Worm (Caenorhabditis elegans) whole organism, L1 larva: Measurements from ENCODE around the gene lir-3.

ENCODE experiments used
- F16B12.6 ChIP-seq: fragments of 150-350 bp; optimal IDR thresholded peaks from 2 replicates; lab custom pipeline; 2014; ENCODE audit warnings: missing biosample characterization, missing genetic modification characterization
- aha-1 ChIP-seq: fragments of 150-350 bp; optimal IDR thresholded peaks from 2 replicates; lab custom pipeline; 2014; ENCODE audit warnings: missing biosample characterization, missing genetic modification characterization
- aly-2 ChIP-seq: fragments of 150-350 bp; optimal IDR thresholded peaks from 2 replicates; lab custom pipeline; 2014; ENCODE audit warnings: missing biosample characterization, missing genetic modification characterization
- ces-1 ChIP-seq: fragments of 150-350 bp; optimal IDR thresholded peaks from 2 replicates; lab custom pipeline; 2014; ENCODE audit warnings: missing biosample characterization, missing genetic modification reagents, missing genetic modification characterization
- efl-1 ChIP-seq, 4 experiments: fragments of 150-350 bp; optimal IDR thresholded peaks in 3 of 4; peaks in 1 of 4; 1 replicate in 1 of 4; 2 replicates in 3 of 4; lab custom pipeline; 2014; ENCODE audit warnings: missing biosample characterization in 2 of 4, missing genetic modification characterization in 2 of 4, missing genetic modification reagents in 2 of 4
- egl-27 ChIP-seq, 2 experiments: fragments of 150-350 bp in 1 of 2; sonication (generic microtip); optimal IDR thresholded peaks; 3 replicates each; lab custom pipeline; 2017 to 2018; ENCODE audit warnings: missing biosample characterization in 2 of 2, missing genetic modification characterization in 2 of 2, missing genetic modification reagents in 2 of 2
- fkh-8 ChIP-seq: sonication (generic microtip); optimal IDR thresholded peaks from 2 replicates; lab custom pipeline; 2016; ENCODE audit warnings: mild to moderate bottlenecking, missing genetic modification characterization, missing compliant biosample characterization
- isw-1 ChIP-seq: fragments of 200-800 bp; sonication (Bioruptor generic); IDR thresholded peaks from 2 replicates; pipeline ENCODE4 v1.3.6; 2022; ENCODE audit warnings: missing genetic modification characterization, missing compliant biosample characterization
- lin-13 ChIP-seq: fragments of 150-350 bp; optimal IDR thresholded peaks from 2 replicates; lab custom pipeline; 2014; ENCODE audit warnings: missing biosample characterization, missing genetic modification reagents, missing genetic modification characterization
- mef-2 ChIP-seq: fragments of 150-350 bp; optimal IDR thresholded peaks from 2 replicates; lab custom pipeline; 2014; ENCODE audit warnings: missing biosample characterization, missing genetic modification characterization
- nhr-237 ChIP-seq: fragments of 150-350 bp; optimal IDR thresholded peaks from 2 replicates; lab custom pipeline; 2014; ENCODE audit warnings: missing biosample characterization, missing genetic modification characterization
- pag-3 ChIP-seq: sonication (generic microtip); optimal IDR thresholded peaks from 2 replicates; lab custom pipeline; 2017; ENCODE audit warnings: missing genetic modification characterization, mild to moderate bottlenecking, missing compliant biosample characterization, antibody characterized with exemption, borderline replicate concordance; ENCODE audit not compliant: insufficient read depth
- pax-3 ChIP-seq: fragments of 200-800 bp; sonication (Bioruptor generic); optimal IDR thresholded peaks from 2 replicates; lab custom pipeline; 2018; ENCODE audit warnings: mild to moderate bottlenecking, missing genetic modification characterization, moderate library complexity, missing compliant biosample characterization
- ztf-11 ChIP-seq, 2 experiments: sonication (generic microtip); optimal IDR thresholded peaks; 2 replicates each; lab custom pipeline; 2016 to 2017; ENCODE audit warnings: missing genetic modification characterization in 2 of 2, missing biosample characterization in 1 of 2, missing compliant biosample characterization in 1 of 2

DNA sequence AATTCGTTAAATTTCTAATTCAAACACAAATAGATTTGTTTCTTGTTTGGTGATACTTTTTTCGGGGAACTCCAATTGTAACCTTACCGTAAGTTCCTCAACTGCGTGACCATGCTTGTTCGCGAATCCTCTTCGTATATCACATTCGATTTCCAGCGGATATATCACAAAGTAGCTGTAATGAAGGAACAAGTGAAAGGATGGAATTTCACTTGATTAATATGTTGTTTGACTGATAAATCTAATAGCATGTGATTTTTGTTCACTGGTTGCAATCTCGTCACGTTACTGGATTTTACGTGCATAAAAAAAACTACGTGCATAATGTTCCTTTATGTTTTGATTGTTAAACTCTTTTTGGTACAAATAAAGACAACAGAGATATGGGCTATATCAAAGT is 22.9 kb downstream of the lir-3 start:
- TF ChIP-seq pag-3: no peak
- no peak for TF ChIP-seq fkh-8 (tag; lab: Kevin White, UChicago)
- TF ChIP-seq aly-2 (tag; lab: Kevin White, UChicago): no peak
- no peak for TF ChIP-seq ces-1
- TF ChIP-seq egl-27 (tag; optimal IDR thresholded peaks at IDR 0.05; lab: Kevin White, UChicago): no peak
- TF ChIP-seq nhr-237: no peak
- no peak for TF ChIP-seq efl-1 (optimal IDR thresholded peaks at IDR 0.05; lab: Kevin White, UChicago)
- no peak for TF ChIP-seq efl-1 (GFP tag; optimal IDR thresholded peaks at IDR 0.05 in 1 of 2; lab: Kevin White, UChicago)
- TF ChIP-seq aha-1: no peak
- no peak for TF ChIP-seq ztf-11 (tag; optimal IDR thresholded peaks at IDR 0.05; lab: Kevin White, UChicago)
- no peak for TF ChIP-seq F16B12.6 (tag; lab: Kevin White, UChicago)
- no peak for TF ChIP-seq mef-2
- no peak for TF ChIP-seq isw-1
- no peak for TF ChIP-seq pax-3
- TF ChIP-seq lin-13: no peak
